Worm (Caenorhabditis elegans) whole organism, L1 larva: ENCODE results near the gene rod-1.
A peak's percentile ranks its signal among the peaks of the same experiment; 100 is the strongest.

Experiments used
- C04F5.9 ChIP-seq: sonication (generic microtip); optimal IDR thresholded peaks from 2 replicates; lab custom pipeline; 2016; ENCODE audit warnings: missing genetic modification characterization, missing compliant biosample characterization
- C34B4.2 ChIP-seq: sonication (generic microtip); optimal IDR thresholded peaks from 2 replicates; lab custom pipeline; 2017; ENCODE audit warnings: mild to moderate bottlenecking, missing genetic modification characterization, missing compliant biosample characterization
- F16B12.6 ChIP-seq: fragments of 150-350 bp; optimal IDR thresholded peaks from 2 replicates; lab custom pipeline; 2014; ENCODE audit warnings: missing biosample characterization, missing genetic modification characterization
- Y116A8C.19 ChIP-seq: sonication (generic microtip); optimal IDR thresholded peaks from 2 replicates; lab custom pipeline; 2016; ENCODE audit warnings: missing compliant biosample characterization, missing genetic modification characterization, borderline replicate concordance
- alr-1 ChIP-seq: fragments of 200-800 bp; sonication (Bioruptor generic); optimal IDR thresholded peaks from 2 replicates; lab custom pipeline; 2018; ENCODE audit warnings: borderline replicate concordance, mild to moderate bottlenecking, missing genetic modification characterization, missing compliant biosample characterization
- aly-2 ChIP-seq: fragments of 150-350 bp; optimal IDR thresholded peaks from 2 replicates; lab custom pipeline; 2014; ENCODE audit warnings: missing biosample characterization, missing genetic modification characterization
- ama-1 ChIP-seq: fragments of 150-350 bp; optimal IDR thresholded peaks from 2 replicates; lab custom pipeline; 2014
- blmp-1 ChIP-seq: fragments of 150-350 bp; optimal IDR thresholded peaks from 2 replicates; lab custom pipeline; 2014; ENCODE audit warnings: missing biosample characterization, missing genetic modification characterization
- ceh-8 ChIP-seq: fragments of 200-800 bp; sonication (Bioruptor generic); optimal IDR thresholded peaks from 2 replicates; lab custom pipeline; 2018; ENCODE audit warnings: mild to moderate bottlenecking, missing genetic modification characterization, moderate library complexity, missing compliant biosample characterization
- ceh-90 ChIP-seq: sonication (generic microtip); optimal IDR thresholded peaks from 2 replicates; lab custom pipeline; 2016; ENCODE audit warnings: missing genetic modification characterization, missing compliant biosample characterization
- ces-1 ChIP-seq: fragments of 150-350 bp; optimal IDR thresholded peaks from 2 replicates; lab custom pipeline; 2014; ENCODE audit warnings: missing biosample characterization, missing genetic modification reagents, missing genetic modification characterization
- dpl-1 ChIP-seq, 3 experiments: fragments of 150-350 bp in 2 of 3; sonication (generic microtip) in 1 of 3; optimal IDR thresholded peaks; 2 replicates each; lab custom pipeline; 2014 to 2017; ENCODE audit warnings: missing biosample characterization in 3 of 3, missing genetic modification characterization in 3 of 3, missing genetic modification reagents in 3 of 3
- efl-1 ChIP-seq, 4 experiments: fragments of 150-350 bp; optimal IDR thresholded peaks in 3 of 4; peaks in 1 of 4; 1 replicate in 1 of 4; 2 replicates in 3 of 4; lab custom pipeline; 2014; ENCODE audit warnings: missing biosample characterization in 2 of 4, missing genetic modification characterization in 2 of 4, missing genetic modification reagents in 2 of 4
- efl-3 ChIP-seq: fragments of 200-800 bp; sonication (Bioruptor generic); optimal IDR thresholded peaks from 2 replicates; lab custom pipeline; 2018; ENCODE audit warnings: mild to moderate bottlenecking, missing genetic modification characterization, missing compliant biosample characterization
- elt-2 ChIP-seq: sonication (generic microtip); optimal IDR thresholded peaks from 2 replicates; lab custom pipeline; 2016; ENCODE audit warnings: missing genetic modification characterization, mild to moderate bottlenecking, inconsistent platforms, missing compliant biosample characterization, missing genetic modification reagents
- elt-3 ChIP-seq, 6 experiments: fragments of 150-350 bp in 1 of 6; sonication (generic microtip); optimal IDR thresholded peaks; 2 replicates each; lab custom pipeline; 2017 to 2018; ENCODE audit warnings: missing biosample characterization in 6 of 6, missing genetic modification characterization in 6 of 6, inconsistent platforms in 1 of 6
- fkh-10 ChIP-seq: sonication (generic microtip); optimal IDR thresholded peaks from 2 replicates; lab custom pipeline; 2017; ENCODE audit warnings: missing biosample characterization, missing genetic modification reagents, missing genetic modification characterization
- fkh-8 ChIP-seq: sonication (generic microtip); optimal IDR thresholded peaks from 2 replicates; lab custom pipeline; 2016; ENCODE audit warnings: mild to moderate bottlenecking, missing genetic modification characterization, missing compliant biosample characterization
- fos-1 ChIP-seq: fragments of 150-350 bp; optimal IDR thresholded peaks from 2 replicates; lab custom pipeline; 2014; ENCODE audit warnings: missing biosample characterization, missing genetic modification characterization
- lin-13 ChIP-seq: fragments of 150-350 bp; optimal IDR thresholded peaks from 2 replicates; lab custom pipeline; 2014; ENCODE audit warnings: missing biosample characterization, missing genetic modification reagents, missing genetic modification characterization
- lin-14 ChIP-seq: fragments of 200-800 bp; sonication (Bioruptor generic); optimal IDR thresholded peaks from 2 replicates; lab custom pipeline; 2018; ENCODE audit warnings: mild to moderate bottlenecking, missing genetic modification characterization, moderate library complexity, missing compliant biosample characterization
- lin-35 ChIP-seq, 2 experiments: fragments of 150-350 bp; optimal IDR thresholded peaks; 2 replicates each; lab custom pipeline; 2014; ENCODE audit warnings: missing biosample characterization in 2 of 2, missing genetic modification characterization in 2 of 2, missing genetic modification reagents in 2 of 2
- lin-39 ChIP-seq: fragments of 150-350 bp; optimal IDR thresholded peaks from 2 replicates; lab custom pipeline; 2014; ENCODE audit warnings: missing biosample characterization, missing genetic modification reagents, missing genetic modification characterization
- lsy-2 ChIP-seq, 2 experiments: fragments of 150-350 bp; optimal IDR thresholded peaks; 2 replicates each; lab custom pipeline; 2014; ENCODE audit warnings: missing biosample characterization in 2 of 2, missing genetic modification characterization in 2 of 2
- mab-9 ChIP-seq: fragments of 200-800 bp; sonication (Bioruptor generic); IDR thresholded peaks from 2 replicates; pipeline ENCODE4 v1.3.6; 2022; ENCODE audit warnings: missing genetic modification reagents, missing genetic modification characterization, missing compliant biosample characterization
- mef-2 ChIP-seq: fragments of 150-350 bp; optimal IDR thresholded peaks from 2 replicates; lab custom pipeline; 2014; ENCODE audit warnings: missing biosample characterization, missing genetic modification characterization
- nhr-11 ChIP-seq: fragments of 150-350 bp; optimal IDR thresholded peaks from 2 replicates; lab custom pipeline; 2014; ENCODE audit warnings: missing biosample characterization, missing genetic modification characterization
- nhr-12 ChIP-seq: sonication (generic microtip); optimal IDR thresholded peaks from 2 replicates; lab custom pipeline; 2017; ENCODE audit warnings: missing biosample characterization, missing genetic modification characterization
- nhr-19 ChIP-seq: fragments of 200-800 bp; sonication (Bioruptor generic); conservative IDR thresholded peaks from 2 replicates; pipeline ENCODE4 v1.3.6; 2022; ENCODE audit warnings: missing genetic modification characterization, missing compliant biosample characterization
- nhr-28 ChIP-seq: fragments of 150-350 bp; optimal IDR thresholded peaks from 2 replicates; lab custom pipeline; 2014; ENCODE audit warnings: missing biosample characterization, missing genetic modification characterization
- nhr-71 ChIP-seq: sonication (generic microtip); optimal IDR thresholded peaks from 2 replicates; lab custom pipeline; 2016; ENCODE audit warnings: mild to moderate bottlenecking, missing genetic modification characterization, moderate library complexity, missing compliant biosample characterization
- nhr-76 ChIP-seq: sonication (generic microtip); optimal IDR thresholded peaks from 2 replicates; lab custom pipeline; 2017; ENCODE audit warnings: missing biosample characterization, missing genetic modification characterization
- nhr-77 ChIP-seq: fragments of 150-350 bp; optimal IDR thresholded peaks from 2 replicates; lab custom pipeline; 2014; ENCODE audit warnings: missing biosample characterization, missing genetic modification characterization
- rnt-1 ChIP-seq: sonication (generic microtip); optimal IDR thresholded peaks from 2 replicates; lab custom pipeline; 2016; ENCODE audit warnings: mild to moderate bottlenecking, missing genetic modification characterization, moderate library complexity, missing compliant biosample characterization
- skn-1 ChIP-seq: fragments of 150-350 bp; optimal IDR thresholded peaks from 2 replicates; lab custom pipeline; 2014; ENCODE audit warnings: missing biosample characterization, missing genetic modification characterization
- sup-37 ChIP-seq: fragments of 200-800 bp; sonication (Bioruptor generic); optimal IDR thresholded peaks from 2 replicates; lab custom pipeline; 2018; ENCODE audit warnings: mild to moderate bottlenecking, missing genetic modification characterization, missing compliant biosample characterization
- swsn-7 ChIP-seq: sonication (generic microtip); optimal IDR thresholded peaks from 2 replicates; lab custom pipeline; 2016; ENCODE audit warnings: missing genetic modification characterization, missing compliant biosample characterization
- unc-130 ChIP-seq: fragments of 150-350 bp; optimal IDR thresholded peaks from 2 replicates; lab custom pipeline; 2017; ENCODE audit warnings: missing biosample characterization, missing genetic modification characterization, inconsistent platforms
- unc-30 ChIP-seq: sonication (generic microtip); optimal IDR thresholded peaks from 2 replicates; lab custom pipeline; 2017; ENCODE audit warnings: missing biosample characterization, missing genetic modification characterization
- unc-62 ChIP-seq: fragments of 150-350 bp; optimal IDR thresholded peaks from 2 replicates; lab custom pipeline; 2014; ENCODE audit warnings: missing biosample characterization, missing genetic modification reagents, missing genetic modification characterization
- xbp-1 ChIP-seq: sonication (generic microtip); optimal IDR thresholded peaks from 2 replicates; lab custom pipeline; 2016; ENCODE audit warnings: missing genetic modification characterization, missing compliant biosample characterization
- ztf-11 ChIP-seq, 2 experiments: sonication (generic microtip); optimal IDR thresholded peaks; 2 replicates each; lab custom pipeline; 2016 to 2017; ENCODE audit warnings: missing genetic modification characterization in 2 of 2, missing biosample characterization in 1 of 2, missing compliant biosample characterization in 1 of 2

Gene rod-1

DNA sequence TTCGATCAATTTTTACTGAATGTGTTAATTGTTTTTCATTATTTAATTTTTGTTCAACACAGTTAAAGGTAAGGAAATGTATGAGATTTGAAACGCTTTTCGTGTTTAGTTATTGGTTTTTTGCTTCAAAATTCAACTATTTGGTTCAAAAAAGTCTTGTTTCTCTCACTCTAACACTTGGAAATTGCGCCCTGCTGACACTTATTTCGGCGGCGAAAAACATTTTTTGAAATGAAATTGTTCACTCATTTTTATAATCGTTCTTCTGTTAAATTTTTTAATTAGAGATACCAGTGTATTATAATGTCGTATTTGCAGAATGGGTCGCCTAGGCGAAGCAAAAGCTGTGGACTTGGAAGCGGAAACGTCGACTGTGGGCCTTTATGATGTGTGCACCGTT lies at the start of gene rod-1:
rod-1 (plus strand) TSS at position 319 of the 400 bp plus-strand sequence.
- peak; percentile 3 for TF ChIP-seq skn-1 (tag; lab: Kevin White, UChicago)
- no peak for TF ChIP-seq lin-13
- peak in 1 of 2 experiments; percentile 69 for TF ChIP-seq lsy-2 (tag; optimal IDR thresholded peaks at IDR 0.05; lab: Kevin White, UChicago)
- peak; percentile 63 to 89 for TF ChIP-seq lin-35 (GFP tag; optimal IDR thresholded peaks at IDR 0.05; lab: Kevin White, UChicago)
- no peak for TF ChIP-seq efl-3
- TF ChIP-seq dpl-1 (GFP tag; optimal IDR thresholded peaks at IDR 0.05; lab: Kevin White, UChicago): peak; percentile 31 to 84 (median 73)
- peak; percentile 65 to 72 for TF ChIP-seq efl-1 (optimal IDR thresholded peaks at IDR 0.05; lab: Kevin White, UChicago)
- peak; percentile 79 to 97 for TF ChIP-seq efl-1 (GFP tag; optimal IDR thresholded peaks at IDR 0.05 in 1 of 2; lab: Kevin White, UChicago)
- no peak for TF ChIP-seq ztf-11 (tag; optimal IDR thresholded peaks at IDR 0.05; lab: Kevin White, UChicago)

DNA sequence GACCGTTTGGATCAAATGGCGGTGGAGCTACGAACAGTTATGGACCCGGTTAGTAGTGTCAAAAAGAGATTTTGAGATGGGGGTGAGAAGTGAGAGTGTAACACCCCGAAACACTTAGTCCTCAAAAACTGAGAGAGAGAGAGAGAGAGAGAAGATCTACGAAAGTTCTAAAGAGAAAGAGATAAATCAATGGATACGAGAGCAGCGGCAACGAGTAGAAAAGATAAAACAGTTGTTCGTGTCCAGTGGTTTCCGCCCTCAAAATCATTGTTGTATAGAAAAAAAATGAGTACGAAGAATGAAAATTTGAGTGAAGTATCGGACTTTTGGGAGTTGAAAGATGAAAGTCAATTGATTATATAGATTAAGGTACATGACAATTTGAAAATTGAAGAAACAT lies 49.3 kb upstream of the rod-1 start:
- no peak for TF ChIP-seq Y116A8C.19
- TF ChIP-seq rnt-1 (tag; lab: Kevin White, UChicago): peak; percentile 82
- peak; percentile 44 for TF ChIP-seq lin-39
- peak; percentile 37 for TF ChIP-seq unc-130 (tag; lab: Kevin White, UChicago)
- peak; percentile 78 for TF ChIP-seq lin-14
- TF ChIP-seq lsy-2 (tag; optimal IDR thresholded peaks at IDR 0.05; lab: Kevin White, UChicago): peak in 1 of 2 experiments; percentile 39
- TF ChIP-seq nhr-76 (tag; lab: Kevin White, UChicago): no peak
- peak; percentile 17; the same call in 1 of the 2 replicates for TF ChIP-seq nhr-19
- no peak for TF ChIP-seq C34B4.2 (tag; lab: Kevin White, UChicago)
- peak; percentile 54 for TF ChIP-seq nhr-71 (tag; lab: Kevin White, UChicago)
- TF ChIP-seq, all 84 proteins: peak for 7

ce11 chrIV:7433858-7434257 lies 44.4 kb upstream of the rod-1 start, which contains the start of gene B0496.11:
TSS of gene B0496.11 (minus strand) at chrIV:7433958.
- TF ChIP-seq nhr-12 (no peak), F16B12.6 (no peak), elt-2 (no peak), nhr-77 (tag; lab: Kevin White, UChicago) (no peak), lin-35 (GFP tag; optimal IDR thresholded peaks at IDR 0.05; lab: Kevin White, UChicago) (no peak), fos-1 (tag; lab: Kevin White, UChicago) (no peak), unc-30 (tag; lab: Kevin White, UChicago) (no peak), mef-2 (tag; lab: Kevin White, UChicago) (no peak), fkh-8 (tag; lab: Kevin White, UChicago) (no peak), nhr-76 (tag; lab: Kevin White, UChicago) (no peak), alr-1 (no peak), ceh-90 (tag; lab: Kevin White, UChicago) (no peak), nhr-11 (no peak), sup-37 (GFP tag; lab: Kevin White, UChicago) (no peak), swsn-7 (tag; lab: Kevin White, UChicago) (no peak), C04F5.9 (no peak), nhr-28 (tag; lab: Kevin White, UChicago) (no peak), ceh-8 (GFP tag; lab: Kevin White, UChicago) (no peak), aly-2 (no peak), lin-39 (no peak)

ce11 chrIV:7439377-7439776 lies 38.9 kb upstream of the rod-1 start:
- TF ChIP-seq blmp-1 (peak; percentile 8), mab-9 (GFP tag; lab: Robert Waterston, UW) (no peak)

ce11 chrIV:7440238-7440637 lies 38.0 kb upstream of the rod-1 start:
- TF ChIP-seq unc-30 (tag; lab: Kevin White, UChicago) (no peak), blmp-1 (peak; percentile 97), nhr-76 (tag; lab: Kevin White, UChicago) (no peak), ceh-8 (GFP tag; lab: Kevin White, UChicago) (no peak), ama-1 (lab: Kevin White, UChicago) (no peak), fkh-10 (GFP tag; lab: Kevin White, UChicago) (no peak), xbp-1 (tag; lab: Kevin White, UChicago) (no peak), lin-13 (no peak), ces-1 (no peak), elt-3 (tag; optimal IDR thresholded peaks at IDR 0.05; lab: Kevin White, UChicago) (peak in 4 of 6 experiments; percentile 1 to 77 (median 42)), unc-62 (GFP tag; lab: Kevin White, UChicago) (no peak)
